Fruit fly (Drosophila melanogaster) whole organism, prepupa: ENCODE measurements around the gene CG11560.

Experiments
- Blimp-1 ChIP-seq: fragments of 200-800 bp; sonication (Bioruptor generic); optimal IDR thresholded peaks from 3 replicates; lab custom pipeline; 2017; ENCODE audit warnings: missing biosample characterization, missing genetic modification characterization, mild to moderate bottlenecking, moderate library complexity, missing genetic modification reagents
- CG10631 ChIP-seq: fragments of 200-800 bp; sonication (Bioruptor generic); optimal IDR thresholded peaks from 2 replicates; lab custom pipeline; 2016; ENCODE audit warnings: missing biosample characterization, missing genetic modification characterization
- CG10669 ChIP-seq: fragments of 200-800 bp; sonication (Bioruptor generic); optimal IDR thresholded peaks from 3 replicates; lab custom pipeline; 2018; ENCODE audit warnings: missing biosample characterization, mild to moderate bottlenecking, missing genetic modification characterization, moderate library complexity
- CG11294 ChIP-seq: fragments of 200-800 bp; sonication (Bioruptor generic); IDR thresholded peaks from 2 replicates; pipeline ENCODE4 v1.3.6; 2022; ENCODE audit warnings: missing biosample characterization, missing genetic modification characterization
- CG11762 ChIP-seq: fragments of 200-800 bp; sonication (Bioruptor generic); optimal IDR thresholded peaks from 3 replicates; lab custom pipeline; 2016; ENCODE audit warnings: missing biosample characterization, missing genetic modification characterization; ENCODE audit not compliant: insufficient read depth
- CG1621 ChIP-seq: fragments of 200-800 bp; sonication (Bioruptor generic); optimal IDR thresholded peaks from 3 replicates; lab custom pipeline; 2018; ENCODE audit warnings: missing biosample characterization, mild to moderate bottlenecking, missing genetic modification characterization
- CG3032 ChIP-seq: fragments of 200-800 bp; optimal IDR thresholded peaks from 2 replicates; lab custom pipeline; 2019; ENCODE audit warnings: missing biosample characterization, mild to moderate bottlenecking, missing genetic modification characterization, moderate library complexity
- CG4318 ChIP-seq: fragments of 200-800 bp; sonication (Bioruptor generic); optimal IDR thresholded peaks from 3 replicates; lab custom pipeline; 2017; ENCODE audit warnings: missing biosample characterization, mild to moderate bottlenecking, missing genetic modification characterization
- CG6163 ChIP-seq: fragments of 200-800 bp; sonication (Bioruptor generic); IDR thresholded peaks from 3 replicates; pipeline ENCODE4 v1.3.6; 2022; ENCODE audit warnings: missing biosample characterization, missing genetic modification characterization
- CG6792 ChIP-seq: fragments of 200-800 bp; sonication (Bioruptor generic); optimal IDR thresholded peaks from 3 replicates; lab custom pipeline; 2016; ENCODE audit warnings: missing biosample characterization, missing genetic modification characterization
- CG6854 ChIP-seq: fragments of 200-800 bp; sonication (Bioruptor generic); optimal IDR thresholded peaks from 2 replicates; lab custom pipeline; 2017; ENCODE audit warnings: missing biosample characterization, mild to moderate bottlenecking, missing genetic modification characterization
- CG8319 ChIP-seq: fragments of 200-800 bp; sonication (Bioruptor generic); optimal IDR thresholded peaks from 3 replicates; lab custom pipeline; 2016; ENCODE audit warnings: missing biosample characterization, missing genetic modification characterization
- CG9139 ChIP-seq: fragments of 200-800 bp; sonication (Bioruptor generic); optimal IDR thresholded peaks from 3 replicates; lab custom pipeline; 2017; ENCODE audit warnings: missing biosample characterization, mild to moderate bottlenecking, missing genetic modification characterization
- Eip75B ChIP-seq: fragments of 200-800 bp; sonication (Bioruptor generic); optimal IDR thresholded peaks from 3 replicates; lab custom pipeline; 2016; ENCODE audit warnings: missing biosample characterization, missing genetic modification characterization
- Eip78C ChIP-seq: fragments of 200-800 bp; sonication (Bioruptor generic); peaks from one replicate; lab custom pipeline; 2016; ENCODE audit warnings: missing biosample characterization, missing genetic modification characterization
- Eip93F ChIP-seq: fragments of 200-800 bp; sonication (Bioruptor generic); optimal IDR thresholded peaks from 2 replicates; lab custom pipeline; 2016; ENCODE audit warnings: missing biosample characterization, mild to moderate bottlenecking, missing genetic modification characterization
- Hr4 ChIP-seq: fragments of 200-800 bp; sonication (Bioruptor generic); optimal IDR thresholded peaks from 3 replicates; lab custom pipeline; 2016; ENCODE audit warnings: missing biosample characterization, missing genetic modification characterization
- Met ChIP-seq: fragments of 200-800 bp; sonication (Bioruptor generic); optimal IDR thresholded peaks from 3 replicates; lab custom pipeline; 2016; ENCODE audit warnings: missing biosample characterization, missing genetic modification characterization
- Sox14 ChIP-seq: fragments of 200-800 bp; sonication (Bioruptor generic); optimal IDR thresholded peaks from 3 replicates; lab custom pipeline; 2016; ENCODE audit warnings: missing biosample characterization, missing genetic modification characterization
- Sox15 ChIP-seq: fragments of 200-800 bp; sonication (Bioruptor generic); optimal IDR thresholded peaks from 3 replicates; lab custom pipeline; 2016; ENCODE audit warnings: missing biosample characterization, missing genetic modification characterization
- dac ChIP-seq: fragments of 200-800 bp; sonication (Bioruptor generic); optimal IDR thresholded peaks from 2 replicates; lab custom pipeline; 2017; ENCODE audit warnings: missing biosample characterization, mild to moderate bottlenecking, missing genetic modification characterization
- dsx ChIP-seq: fragments of 200-800 bp; optimal IDR thresholded peaks from 3 replicates; lab custom pipeline; 2019; ENCODE audit warnings: missing biosample characterization, mild to moderate bottlenecking, missing genetic modification characterization, moderate library complexity; ENCODE audit not compliant: poor library complexity, severe bottlenecking
- eg ChIP-seq: fragments of 200-800 bp; sonication (Bioruptor generic); IDR thresholded peaks from 3 replicates; pipeline ENCODE4 v1.3.6; 2022; ENCODE audit warnings: missing biosample characterization, missing genetic modification characterization
- esn ChIP-seq: fragments of 200-800 bp; sonication (Bioruptor generic); optimal IDR thresholded peaks from 2 replicates; lab custom pipeline; 2016; ENCODE audit warnings: missing biosample characterization, mild to moderate bottlenecking, missing genetic modification characterization, moderate library complexity
- fd59A ChIP-seq: fragments of 200-800 bp; sonication (Bioruptor generic); optimal IDR thresholded peaks from 2 replicates; lab custom pipeline; 2017; ENCODE audit warnings: missing biosample characterization, mild to moderate bottlenecking, missing genetic modification characterization, missing genetic modification reagents
- fkh ChIP-seq: fragments of 200-800 bp; sonication (Bioruptor generic); optimal IDR thresholded peaks from 3 replicates; lab custom pipeline; 2017; ENCODE audit warnings: missing biosample characterization, mild to moderate bottlenecking, missing genetic modification characterization, moderate library complexity
- lz ChIP-seq: fragments of 200-800 bp; sonication (Bioruptor generic); optimal IDR thresholded peaks from 3 replicates; lab custom pipeline; 2016; ENCODE audit warnings: missing biosample characterization, missing genetic modification characterization
- salr ChIP-seq, 2 experiments: fragments of 200-800 bp; sonication (Bioruptor generic); optimal IDR thresholded peaks; 3 replicates each; lab custom pipeline; 2016 to 2018; ENCODE audit warnings: missing biosample characterization in 2 of 2, missing genetic modification characterization in 2 of 2, mild to moderate bottlenecking in 1 of 2
- ss ChIP-seq, 2 experiments: fragments of 200-800 bp; sonication (Bioruptor generic); optimal IDR thresholded peaks; 2 replicates in 1 of 2; 3 replicates in 1 of 2; lab custom pipeline; 2017 to 2018; ENCODE audit warnings: mild to moderate bottlenecking in 2 of 2, missing biosample characterization in 2 of 2, missing genetic modification characterization in 2 of 2, moderate library complexity in 1 of 2
- svp ChIP-seq: fragments of 200-800 bp; sonication (Bioruptor generic); peaks from one replicate; lab custom pipeline; 2016; ENCODE audit warnings: missing biosample characterization, missing genetic modification characterization
- vri ChIP-seq: fragments of 200-800 bp; sonication (Bioruptor generic); optimal IDR thresholded peaks from 3 replicates; lab custom pipeline; 2016; ENCODE audit warnings: missing biosample characterization, mild to moderate bottlenecking, missing genetic modification characterization

The CG11560 gene

dm6 chr3L:12081679-12082520 lies 37.9 kb upstream of the CG11560 start, which contains the start of gene Sema5c (continued):
- peak; percentile 44 for TF ChIP-seq lz (GFP tag; lab: Kevin White, UChicago)
- TF ChIP-seq CG11294: no peak; the same call in 1 of the 2 replicates
- TF ChIP-seq CG11762: no peak
- TF ChIP-seq CG6854 (GFP tag; lab: Kevin White, UChicago): peak; percentile 53
- peak; percentile 56 for TF ChIP-seq CG6792 (GFP tag; lab: Kevin White, UChicago)
- TF ChIP-seq Met (GFP tag; lab: Kevin White, UChicago): peak; percentile 54
- TF ChIP-seq eg (GFP tag; lab: Robert Waterston, UW): peak; percentile 72
- TF ChIP-seq CG9139: peak; percentile 64
- TF ChIP-seq dsx (GFP tag; lab: Kevin White, UChicago): peak; percentile 61
- TF ChIP-seq dac (GFP tag; lab: Kevin White, UChicago): no peak
- TF ChIP-seq Blimp-1 (GFP tag; lab: Kevin White, UChicago): peak; percentile 56
- peak; percentile 84 for TF ChIP-seq CG6163 (GFP tag; lab: Robert Waterston, UW)
- TF ChIP-seq salr (GFP tag; optimal IDR thresholded peaks at IDR 0.05; lab: Kevin White, UChicago): peak; percentile 48 to 91
- TF ChIP-seq CG4318 (GFP tag; lab: Kevin White, UChicago): peak; percentile 77
- peak; percentile 45 for TF ChIP-seq CG10669
- peak; percentile 74 for TF ChIP-seq vri (GFP tag; lab: Kevin White, UChicago)
- no peak for TF ChIP-seq Sox14 (GFP tag; lab: Kevin White, UChicago)
- peak; percentile 75 for TF ChIP-seq CG3032 (tag; lab: Kevin White, UChicago)
- peak; percentile 78 for TF ChIP-seq esn (GFP tag; lab: Kevin White, UChicago)
- TF ChIP-seq, all 60 proteins: peak for 52

dm6 chr3L:12082521-12082841 lies 37.3 kb upstream of the CG11560 start:
- TF ChIP-seq vri (GFP tag; lab: Kevin White, UChicago) (peak; percentile 6), svp (GFP tag; lab: Kevin White, UChicago) (peak; percentile 78), fd59A (GFP tag; lab: Kevin White, UChicago) (no peak), ss (GFP tag; optimal IDR thresholded peaks at IDR 0.05; lab: Kevin White, UChicago) (peak in 1 of 2 experiments; percentile 11), CG1621 (tag; lab: Kevin White, UChicago) (peak; percentile 63), CG6854 (GFP tag; lab: Kevin White, UChicago) (peak; percentile 54)

dm6 chr3L:12083092-12083680 lies 36.6 kb upstream of the CG11560 start:
- no peak for TF ChIP-seq fd59A (GFP tag; lab: Kevin White, UChicago)

dm6 chr3L:12083861-12084260 lies 36.0 kb upstream of the CG11560 start:
- TF ChIP-seq salr (GFP tag; optimal IDR thresholded peaks at IDR 0.05; lab: Kevin White, UChicago) (no peak), Hr4 (no peak), Sox14 (GFP tag; lab: Kevin White, UChicago) (no peak), CG8319 (GFP tag; lab: Kevin White, UChicago) (no peak), Eip93F (no peak), CG10631 (GFP tag; lab: Kevin White, UChicago) (no peak), Sox15 (GFP tag; lab: Kevin White, UChicago) (no peak), Eip78C (GFP tag; lab: Kevin White, UChicago) (peak; percentile 1), Eip75B (no peak), vri (GFP tag; lab: Kevin White, UChicago) (peak; percentile 54), fkh (GFP tag; lab: Kevin White, UChicago) (peak; percentile 89), lz (GFP tag; lab: Kevin White, UChicago) (no peak)
